Worm (Caenorhabditis elegans): ENCODE data around the gene tat-6.

- no peak for TF ChIP-seq F13H6.1 (tag; optimal IDR thresholded peaks at IDR 0.05)
- TF ChIP-seq gmeb-1 (tag; optimal IDR thresholded peaks at IDR 0.05): no peak
- TF ChIP-seq mdl-1 (tag; optimal IDR thresholded peaks at IDR 0.05): no peak
- TF ChIP-seq lin-11 (tag; optimal IDR thresholded peaks at IDR 0.05): no peak
These were observed 24.8 kb upstream of the tat-6 start, which contains the start of gene str-66 for ce11 chrV:3104134-3104533.

Measured in whole organism, L2 larva.